Fruit fly (Drosophila melanogaster) whole organism, adult: ENCODE data around the gene CG14418.

Experiments
- CG11617 ChIP-seq: fragments of 200-800 bp; sonication (Bioruptor generic); optimal IDR thresholded peaks from 2 replicates; lab custom pipeline; 2017; ENCODE audit warnings: mild to moderate bottlenecking, missing biosample characterization, missing genetic modification reagents, missing genetic modification characterization
- CG12768 ChIP-seq: fragments of 200-800 bp; sonication (Bioruptor generic); optimal IDR thresholded peaks from 2 replicates; lab custom pipeline; 2017; ENCODE audit warnings: missing biosample characterization, missing genetic modification characterization, mild to moderate bottlenecking, moderate library complexity, missing genetic modification reagents
- CG14711 ChIP-seq: fragments of 200-800 bp; sonication (Bioruptor generic); optimal IDR thresholded peaks from 2 replicates; lab custom pipeline; 2018; ENCODE audit warnings: missing biosample characterization, mild to moderate bottlenecking, missing genetic modification characterization, moderate library complexity
- CG1620 ChIP-seq: fragments of 200-800 bp; sonication (Bioruptor generic); optimal IDR thresholded peaks from 2 replicates; lab custom pipeline; 2016; ENCODE audit warnings: missing biosample characterization, missing genetic modification characterization
- CG33017 ChIP-seq: fragments of 200-800 bp; sonication (Bioruptor generic); optimal IDR thresholded peaks from 2 replicates; lab custom pipeline; 2018; ENCODE audit warnings: missing biosample characterization, mild to moderate bottlenecking, missing genetic modification characterization, moderate library complexity
- CG5204 ChIP-seq: fragments of 200-800 bp; sonication (Bioruptor generic); optimal IDR thresholded peaks from 2 replicates; lab custom pipeline; 2016; ENCODE audit warnings: missing biosample characterization, missing genetic modification characterization
- CG7045 ChIP-seq: fragments of 200-800 bp; sonication (Bioruptor generic); optimal IDR thresholded peaks from 2 replicates; lab custom pipeline; 2017; ENCODE audit warnings: missing biosample characterization, mild to moderate bottlenecking, missing genetic modification characterization
- CG7101 ChIP-seq: fragments of 200-800 bp; sonication (Bioruptor generic); optimal IDR thresholded peaks from 2 replicates; lab custom pipeline; 2018; ENCODE audit warnings: missing biosample characterization, mild to moderate bottlenecking, missing genetic modification characterization, moderate library complexity
- Clk ChIP-seq: fragments of 200-800 bp; sonication (Bioruptor generic); optimal IDR thresholded peaks from 2 replicates; lab custom pipeline; 2017; ENCODE audit warnings: missing biosample characterization, missing genetic modification characterization
- Crg-1 ChIP-seq: fragments of 200-800 bp; sonication (Bioruptor generic); optimal IDR thresholded peaks from 2 replicates; lab custom pipeline; 2016; ENCODE audit warnings: missing biosample characterization, missing genetic modification characterization
- Hr96 ChIP-seq: fragments of 200-800 bp; sonication (Bioruptor generic); optimal IDR thresholded peaks from 2 replicates; lab custom pipeline; 2016; ENCODE audit warnings: missing biosample characterization, missing genetic modification characterization
- Mnt ChIP-seq: fragments of 200-800 bp; sonication (Bioruptor generic); optimal IDR thresholded peaks from 2 replicates; lab custom pipeline; 2016; ENCODE audit warnings: missing biosample characterization, mild to moderate bottlenecking, missing genetic modification characterization
- bab1 ChIP-seq: fragments of 200-800 bp; sonication (Bioruptor generic); optimal IDR thresholded peaks from 3 replicates; lab custom pipeline; 2019; ENCODE audit warnings: missing biosample characterization, mild to moderate bottlenecking, missing genetic modification characterization, moderate library complexity
- cic ChIP-seq: fragments of 200-800 bp; sonication (Bioruptor generic); optimal IDR thresholded peaks from 2 replicates; lab custom pipeline; 2017; ENCODE audit warnings: missing biosample characterization, mild to moderate bottlenecking, missing genetic modification characterization, moderate library complexity
- cnc ChIP-seq, 2 experiments: fragments of >200 bp; optimal IDR thresholded peaks; 2 replicates each; lab custom pipeline; 2017
- kay ChIP-seq: fragments of 200-800 bp; sonication (Bioruptor generic); peaks from one replicate; lab custom pipeline; 2016; ENCODE audit warnings: missing biosample characterization, missing genetic modification characterization, borderline replicate concordance
- ovo ChIP-seq: fragments of 200-800 bp; sonication (Bioruptor generic); optimal IDR thresholded peaks from 2 replicates; lab custom pipeline; 2016; ENCODE audit warnings: missing biosample characterization, missing genetic modification characterization
- pad ChIP-seq: fragments of 200-800 bp; sonication (Bioruptor generic); optimal IDR thresholded peaks from 3 replicates; lab custom pipeline; 2017; ENCODE audit warnings: missing biosample characterization, missing genetic modification characterization, mild to moderate bottlenecking, moderate library complexity, missing genetic modification reagents
- tj ChIP-seq: fragments of 200-800 bp; sonication (Bioruptor generic); optimal IDR thresholded peaks from 3 replicates; lab custom pipeline; 2017; ENCODE audit warnings: missing biosample characterization, mild to moderate bottlenecking, missing genetic modification characterization, moderate library complexity
- toe ChIP-seq: fragments of 200-800 bp; sonication (Bioruptor generic); optimal IDR thresholded peaks from 2 replicates; lab custom pipeline; 2016; ENCODE audit warnings: missing biosample characterization, missing genetic modification characterization

The CG14418 gene

dm6 chrX:2883561-2883960 is at the start of gene CG14418:
Gene CG14418 (minus strand): TSS chrX:2883661.
- TF ChIP-seq Crg-1 (no peak), CG11617 (no peak), CG14711 (tag; lab: Kevin White, UChicago) (no peak), CG7045 (GFP tag; lab: Kevin White, UChicago) (no peak), Clk (GFP tag; lab: Kevin White, UChicago) (no peak), tj (GFP tag; lab: Kevin White, UChicago) (no peak), ovo (GFP tag; lab: Kevin White, UChicago) (no peak)

dm6 chrX:2929496-2929895 is 46.0 kb upstream of the CG14418 start, which contains the start of gene CG32793:
Gene CG32793 (plus strand): TSS chrX:2929796.
- TF ChIP-seq Clk (GFP tag; lab: Kevin White, UChicago) (no peak), cnc (optimal IDR thresholded peaks at IDR 0.05; lab: Kevin White, UChicago) (no peak), CG33017 (tag; lab: Kevin White, UChicago) (no peak), bab1 (GFP tag; lab: Kevin White, UChicago) (no peak), Hr96 (GFP tag; lab: Kevin White, UChicago) (no peak), toe (GFP tag; lab: Kevin White, UChicago) (no peak), ovo (GFP tag; lab: Kevin White, UChicago) (no peak), kay (GFP tag; lab: Kevin White, UChicago) (no peak), CG7045 (GFP tag; lab: Kevin White, UChicago) (no peak), pad (GFP tag; lab: Kevin White, UChicago) (no peak), CG5204 (no peak), CG12768 (GFP tag; lab: Kevin White, UChicago) (no peak)

dm6 chrX:2927158-2927557 is 43.7 kb upstream of the CG14418 start, which contains the start of gene CG14424:
Gene CG14424 (minus strand): TSS chrX:2927258.
- TF ChIP-seq CG1620 (no peak), CG7101 (tag; lab: Kevin White, UChicago) (no peak), Clk (GFP tag; lab: Kevin White, UChicago) (no peak), kay (GFP tag; lab: Kevin White, UChicago) (no peak), pad (GFP tag; lab: Kevin White, UChicago) (no peak), tj (GFP tag; lab: Kevin White, UChicago) (no peak), ovo (GFP tag; lab: Kevin White, UChicago) (no peak), CG11617 (no peak), cic (GFP tag; lab: Kevin White, UChicago) (no peak), CG33017 (tag; lab: Kevin White, UChicago) (no peak), Crg-1 (no peak), CG7045 (GFP tag; lab: Kevin White, UChicago) (no peak), toe (GFP tag; lab: Kevin White, UChicago) (no peak), CG5204 (no peak), Hr96 (GFP tag; lab: Kevin White, UChicago) (no peak), CG14711 (tag; lab: Kevin White, UChicago) (no peak), cnc (optimal IDR thresholded peaks at IDR 0.05; lab: Kevin White, UChicago) (no peak), Mnt (GFP tag; lab: Kevin White, UChicago) (no peak)

- TF ChIP-seq CG14711 (tag; lab: Kevin White, UChicago): no peak
- TF ChIP-seq pad (GFP tag; lab: Kevin White, UChicago): no peak
- no peak for TF ChIP-seq CG7101 (tag; lab: Kevin White, UChicago)
- TF ChIP-seq tj (GFP tag; lab: Kevin White, UChicago): no peak
- no peak for TF ChIP-seq cnc (optimal IDR thresholded peaks at IDR 0.05; lab: Kevin White, UChicago)
- TF ChIP-seq ovo (GFP tag; lab: Kevin White, UChicago): no peak
- TF ChIP-seq CG12768 (GFP tag; lab: Kevin White, UChicago): no peak
- TF ChIP-seq CG11617: no peak
- no peak for TF ChIP-seq CG33017 (tag; lab: Kevin White, UChicago)
- no peak for TF ChIP-seq bab1 (GFP tag; lab: Kevin White, UChicago)
- TF ChIP-seq Clk (GFP tag; lab: Kevin White, UChicago): no peak
- no peak for TF ChIP-seq Crg-1
- TF ChIP-seq kay (GFP tag; lab: Kevin White, UChicago): no peak
These were observed 36.3 kb upstream of the CG14418 start, which contains the start of gene CG3588 for dm6 chrX:2919742-2920141. Gene CG3588 (plus strand): TSS chrX:2919770.

dm6 chrX:2918551-2918950 is 35.1 kb upstream of the CG14418 start:
- TF ChIP-seq CG1620 (no peak), tj (GFP tag; lab: Kevin White, UChicago) (no peak), Mnt (GFP tag; lab: Kevin White, UChicago) (no peak), CG7101 (tag; lab: Kevin White, UChicago) (no peak), CG12768 (GFP tag; lab: Kevin White, UChicago) (no peak), Clk (GFP tag; lab: Kevin White, UChicago) (no peak), CG7045 (GFP tag; lab: Kevin White, UChicago) (no peak), pad (GFP tag; lab: Kevin White, UChicago) (no peak), cnc (optimal IDR thresholded peaks at IDR 0.05; lab: Kevin White, UChicago) (no peak), CG11617 (no peak), ovo (GFP tag; lab: Kevin White, UChicago) (no peak), Hr96 (GFP tag; lab: Kevin White, UChicago) (no peak), kay (GFP tag; lab: Kevin White, UChicago) (no peak), CG33017 (tag; lab: Kevin White, UChicago) (no peak), CG14711 (tag; lab: Kevin White, UChicago) (no peak), Crg-1 (no peak), bab1 (GFP tag; lab: Kevin White, UChicago) (no peak), cic (GFP tag; lab: Kevin White, UChicago) (no peak)

- TF ChIP-seq Crg-1: no peak
- TF ChIP-seq CG33017 (tag; lab: Kevin White, UChicago): no peak
- TF ChIP-seq CG7101 (tag; lab: Kevin White, UChicago): no peak
- TF ChIP-seq Mnt (GFP tag; lab: Kevin White, UChicago): no peak
- no peak for TF ChIP-seq bab1 (GFP tag; lab: Kevin White, UChicago)
These were observed 31.6 kb upstream of the CG14418 start for dm6 chrX:2915108-2915507.
